Fruit fly (Drosophila melanogaster): ENCODE data around the gene Saf-B.
A peak's percentile ranks its signal among the peaks of the same experiment; 100 is the strongest.

Saf-B gene

DNA sequence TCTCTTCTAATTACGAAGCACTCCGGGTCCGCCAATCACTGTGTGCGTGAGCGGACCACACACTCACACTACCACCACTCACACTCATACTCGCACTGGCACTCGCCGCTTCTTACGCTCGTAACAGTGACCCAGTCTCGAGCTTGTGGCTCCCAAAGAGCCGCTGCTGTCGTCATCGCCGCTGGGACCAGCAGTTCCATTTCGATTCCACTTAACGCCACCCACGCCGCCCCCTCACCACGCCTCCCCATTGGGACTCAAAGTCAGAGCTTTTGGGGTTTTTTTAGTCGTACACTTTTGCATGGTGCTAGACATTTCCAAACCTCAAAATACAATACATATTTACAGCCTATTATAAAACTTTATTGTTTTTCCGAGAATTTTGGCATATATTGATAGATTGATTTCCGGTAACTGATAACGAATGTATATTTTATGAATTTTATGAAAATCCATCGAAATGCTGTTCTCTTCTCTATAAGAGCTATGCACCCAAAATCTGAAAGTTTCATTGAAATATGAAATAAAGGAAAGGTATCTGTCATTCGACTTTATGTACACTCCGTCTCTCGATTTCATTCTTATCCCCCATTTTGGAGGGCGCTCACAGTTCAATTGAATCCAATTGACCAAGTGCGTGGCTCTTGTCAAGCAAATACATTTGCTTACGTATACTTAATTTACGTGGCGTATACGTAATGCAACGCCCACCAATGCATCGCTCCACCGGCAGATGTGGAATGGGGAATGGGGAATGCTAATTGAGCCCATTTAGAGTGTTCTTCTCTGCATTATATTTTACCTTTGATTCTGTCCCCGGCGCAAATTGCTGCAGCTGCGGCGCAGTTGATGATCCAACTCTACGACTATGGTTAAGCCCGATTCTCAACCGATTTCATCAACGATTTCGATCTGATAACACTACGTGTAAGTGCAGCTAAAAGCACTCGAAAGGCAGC lies 45.7 kb upstream of the Saf-B start, which contains the start of gene CG42331 (continued):
- no peak for TF ChIP-seq CG8765 (GFP tag; IDR thresholded peaks at IDR 0.05)
- TF ChIP-seq CG17361 (GFP tag; IDR thresholded peaks at IDR 0.05): peak; percentile 69
- TF ChIP-seq Sox102F (GFP tag; optimal IDR thresholded peaks at IDR 0.05): peak; percentile 76
- no peak for TF ChIP-seq Dll (GFP tag; IDR thresholded peaks at IDR 0.05; ENCODE audit: partially characterized antibody)
- peak; percentile 65; the same call in 1 of the 2 replicates for TF ChIP-seq CG14441 (GFP tag; IDR thresholded peaks at IDR 0.05)
- no peak for TF ChIP-seq CG7928 (GFP tag; optimal IDR thresholded peaks at IDR 0.05)
- peak; percentile 24 for TF ChIP-seq odd (GFP tag; optimal IDR thresholded peaks at IDR 0.05)
- no peak for TF ChIP-seq CG8478 (optimal IDR thresholded peaks at IDR 0.05)
- no peak for TF ChIP-seq CG32532 (GFP tag; IDR thresholded peaks at IDR 0.05)
- TF ChIP-seq CG17829 (tag; optimal IDR thresholded peaks at IDR 0.05): peak; percentile 42
- TF ChIP-seq gfzf (GFP tag; optimal IDR thresholded peaks at IDR 0.05): no peak
- TF ChIP-seq CG10147 (GFP tag; optimal IDR thresholded peaks at IDR 0.05): peak; percentile 59
- peak; percentile 28 for TF ChIP-seq CG10267 (tag; optimal IDR thresholded peaks at IDR 0.05)
- no peak for TF ChIP-seq CG10565 (GFP tag; optimal IDR thresholded peaks at IDR 0.05)
- no peak for TF ChIP-seq sima (GFP tag; optimal IDR thresholded peaks at IDR 0.05)
- TF ChIP-seq Aef1 (GFP tag; IDR thresholded peaks at IDR 0.05): peak; percentile 55; the same call in 2 of the 3 replicates
- TF ChIP-seq dimm (GFP tag; IDR thresholded peaks at IDR 0.05): no peak
- TF ChIP-seq Nf-YB (GFP tag; optimal IDR thresholded peaks at IDR 0.05): peak; percentile 29
- TF ChIP-seq Doc3 (GFP tag; IDR thresholded peaks at IDR 0.05; ENCODE audit: partially characterized antibody): no peak
- no peak for TF ChIP-seq CG14860 (GFP tag; IDR thresholded peaks at IDR 0.05; ENCODE audit: partially characterized antibody)
- TF ChIP-seq ara (GFP tag; IDR thresholded peaks at IDR 0.05): no peak
- no peak for TF ChIP-seq tup (GFP tag; optimal IDR thresholded peaks at IDR 0.05)
- TF ChIP-seq CG8281 (tag; optimal IDR thresholded peaks at IDR 0.05): peak; percentile 72
- peak; percentile 32 for TF ChIP-seq az2 (GFP tag; optimal IDR thresholded peaks at IDR 0.05)
- TF ChIP-seq Blimp-1 (GFP tag; optimal IDR thresholded peaks at IDR 0.05): no peak
- TF ChIP-seq sr (GFP tag; IDR thresholded peaks at IDR 0.05): peak; percentile 66; the same call in 2 of the 3 replicates
- TF ChIP-seq CG15514 (GFP tag; optimal IDR thresholded peaks at IDR 0.05): peak; percentile 33
- TF ChIP-seq oc (tag; optimal IDR thresholded peaks at IDR 0.05): peak; percentile 13
- no peak for TF ChIP-seq pzg (GFP tag; optimal IDR thresholded peaks at IDR 0.05)
- no peak for TF ChIP-seq CG6254 (GFP tag; optimal IDR thresholded peaks at IDR 0.05)
- TF ChIP-seq dmrt11E (tag; optimal IDR thresholded peaks at IDR 0.05): no peak
- no peak for TF ChIP-seq fd102C (GFP tag; optimal IDR thresholded peaks at IDR 0.05)
- peak; percentile 30 for TF ChIP-seq CG7372 (GFP tag; IDR thresholded peaks at IDR 0.05)
- TF ChIP-seq CG16815 (GFP tag; optimal IDR thresholded peaks at IDR 0.05): no peak
- TF ChIP-seq BtbVII (GFP tag; optimal IDR thresholded peaks at IDR 0.05): peak; percentile 59
- no peak for TF ChIP-seq ab (GFP tag; optimal IDR thresholded peaks at IDR 0.05)
- TF ChIP-seq tna (GFP tag; IDR thresholded peaks at IDR 0.05; ENCODE audit: partially characterized antibody): no peak
- TF ChIP-seq Bgb (GFP tag; IDR thresholded peaks at IDR 0.05; ENCODE audit: partially characterized antibody): no peak
- TF ChIP-seq yki (optimal IDR thresholded peaks at IDR 0.05): no peak
- 0 out of 2 replicates have a peak, but pooled peaks have one; percentile 15 for TF ChIP-seq wor (GFP tag; IDR thresholded peaks at IDR 0.05)
- TF ChIP-seq Neu2 (GFP tag; optimal IDR thresholded peaks at IDR 0.05; ENCODE audit: borderline replicate concordance): no peak
- no peak for TF ChIP-seq CG18011 (GFP tag; optimal IDR thresholded peaks at IDR 0.05)
- peak; percentile 11 for TF ChIP-seq Six4 (GFP tag; optimal IDR thresholded peaks at IDR 0.05)
- TF ChIP-seq Ssrp (tag; optimal IDR thresholded peaks at IDR 0.05): peak; percentile 51
- TF ChIP-seq CTCF (GFP tag; optimal IDR thresholded peaks at IDR 0.05): no peak
- TF ChIP-seq cad (GFP tag; optimal IDR thresholded peaks at IDR 0.05): no peak
- peak; percentile 65 for TF ChIP-seq Xbp1 (GFP tag; optimal IDR thresholded peaks at IDR 0.05)
- TF ChIP-seq zf30C (GFP tag; optimal IDR thresholded peaks at IDR 0.05): no peak

Measured in whole organism, embryonic.